Fruit fly (Drosophila melanogaster) whole organism, prepupa: ENCODE results near the gene Shmt.
A peak's percentile ranks its signal among the peaks of the same experiment; 100 is the strongest.

Source experiments
- CG10669 ChIP-seq: fragments of 200-800 bp; sonication (Bioruptor generic); optimal IDR thresholded peaks from 3 replicates; lab custom pipeline; 2018; ENCODE audit warnings: missing biosample characterization, mild to moderate bottlenecking, missing genetic modification characterization, moderate library complexity
- CG11294 ChIP-seq: fragments of 200-800 bp; sonication (Bioruptor generic); IDR thresholded peaks from 2 replicates; pipeline ENCODE4 v1.3.6; 2022; ENCODE audit warnings: missing biosample characterization, missing genetic modification characterization
- CG11762 ChIP-seq: fragments of 200-800 bp; sonication (Bioruptor generic); optimal IDR thresholded peaks from 3 replicates; lab custom pipeline; 2016; ENCODE audit warnings: missing biosample characterization, missing genetic modification characterization; ENCODE audit not compliant: insufficient read depth
- CG11902 ChIP-seq: fragments of 200-800 bp; sonication (Bioruptor generic); optimal IDR thresholded peaks from 3 replicates; lab custom pipeline; 2016; ENCODE audit warnings: missing biosample characterization, missing genetic modification characterization
- CG15336 ChIP-seq: fragments of 200-800 bp; sonication (Bioruptor generic); IDR thresholded peaks from 2 replicates; pipeline ENCODE4 v1.3.6; 2022; ENCODE audit warnings: missing biosample characterization, missing genetic modification characterization
- CG3032 ChIP-seq: fragments of 200-800 bp; optimal IDR thresholded peaks from 2 replicates; lab custom pipeline; 2019; ENCODE audit warnings: missing biosample characterization, mild to moderate bottlenecking, missing genetic modification characterization, moderate library complexity
- CG32006 ChIP-seq: fragments of 200-800 bp; sonication (Bioruptor generic); optimal IDR thresholded peaks from 3 replicates; lab custom pipeline; 2017; ENCODE audit warnings: missing biosample characterization, mild to moderate bottlenecking, missing genetic modification characterization
- CG34406 ChIP-seq: fragments of 200-800 bp; sonication (Bioruptor generic); optimal IDR thresholded peaks from 3 replicates; lab custom pipeline; 2016; ENCODE audit warnings: missing biosample characterization, missing genetic modification characterization
- CG3919 ChIP-seq: fragments of 200-800 bp; sonication (Bioruptor generic); optimal IDR thresholded peaks from 3 replicates; lab custom pipeline; 2016; ENCODE audit warnings: missing biosample characterization, missing genetic modification characterization
- CG4318 ChIP-seq: fragments of 200-800 bp; sonication (Bioruptor generic); optimal IDR thresholded peaks from 3 replicates; lab custom pipeline; 2017; ENCODE audit warnings: missing biosample characterization, mild to moderate bottlenecking, missing genetic modification characterization
- CG6163 ChIP-seq: fragments of 200-800 bp; sonication (Bioruptor generic); IDR thresholded peaks from 3 replicates; pipeline ENCODE4 v1.3.6; 2022; ENCODE audit warnings: missing biosample characterization, missing genetic modification characterization
- CG6276 ChIP-seq: fragments of 200-800 bp; sonication (Bioruptor generic); optimal IDR thresholded peaks from 2 replicates; lab custom pipeline; 2017; ENCODE audit warnings: missing biosample characterization, mild to moderate bottlenecking, missing genetic modification characterization
- CG6792 ChIP-seq: fragments of 200-800 bp; sonication (Bioruptor generic); optimal IDR thresholded peaks from 3 replicates; lab custom pipeline; 2016; ENCODE audit warnings: missing biosample characterization, missing genetic modification characterization
- CG6808 ChIP-seq: fragments of 200-800 bp; sonication (Bioruptor generic); optimal IDR thresholded peaks from 3 replicates; lab custom pipeline; 2017; ENCODE audit warnings: missing biosample characterization, missing genetic modification characterization, mild to moderate bottlenecking, moderate library complexity, missing genetic modification reagents
- CG6854 ChIP-seq: fragments of 200-800 bp; sonication (Bioruptor generic); optimal IDR thresholded peaks from 2 replicates; lab custom pipeline; 2017; ENCODE audit warnings: missing biosample characterization, mild to moderate bottlenecking, missing genetic modification characterization
- CG7368 ChIP-seq: fragments of 200-800 bp; sonication (Bioruptor generic); optimal IDR thresholded peaks from 3 replicates; lab custom pipeline; 2016; ENCODE audit warnings: missing biosample characterization, missing genetic modification characterization
- CG8119 ChIP-seq: fragments of 200-800 bp; sonication (Bioruptor generic); IDR thresholded peaks from 3 replicates; pipeline ENCODE4 v1.3.6; 2022; ENCODE audit warnings: missing biosample characterization, missing genetic modification characterization
- CG8319 ChIP-seq: fragments of 200-800 bp; sonication (Bioruptor generic); optimal IDR thresholded peaks from 3 replicates; lab custom pipeline; 2016; ENCODE audit warnings: missing biosample characterization, missing genetic modification characterization
- CG9139 ChIP-seq: fragments of 200-800 bp; sonication (Bioruptor generic); optimal IDR thresholded peaks from 3 replicates; lab custom pipeline; 2017; ENCODE audit warnings: missing biosample characterization, mild to moderate bottlenecking, missing genetic modification characterization
- Eip75B ChIP-seq: fragments of 200-800 bp; sonication (Bioruptor generic); optimal IDR thresholded peaks from 3 replicates; lab custom pipeline; 2016; ENCODE audit warnings: missing biosample characterization, missing genetic modification characterization
- Eip78C ChIP-seq: fragments of 200-800 bp; sonication (Bioruptor generic); peaks from one replicate; lab custom pipeline; 2016; ENCODE audit warnings: missing biosample characterization, missing genetic modification characterization
- Eip93F ChIP-seq: fragments of 200-800 bp; sonication (Bioruptor generic); optimal IDR thresholded peaks from 2 replicates; lab custom pipeline; 2016; ENCODE audit warnings: missing biosample characterization, mild to moderate bottlenecking, missing genetic modification characterization
- Ets21C ChIP-seq: fragments of 200-800 bp; sonication (Bioruptor generic); optimal IDR thresholded peaks from 3 replicates; lab custom pipeline; 2016; ENCODE audit warnings: missing biosample characterization, missing genetic modification characterization
- Ets96B ChIP-seq: fragments of 200-800 bp; optimal IDR thresholded peaks from 2 replicates; lab custom pipeline; 2019; ENCODE audit warnings: missing biosample characterization, mild to moderate bottlenecking, missing genetic modification characterization, moderate library complexity
- Gug ChIP-seq: fragments of 200-800 bp; sonication (Bioruptor generic); IDR thresholded peaks from 2 replicates; pipeline ENCODE4 v1.3.6; 2022; ENCODE audit warnings: missing biosample characterization, missing genetic modification characterization
- Hr38 ChIP-seq: sonication (Bioruptor generic); optimal IDR thresholded peaks from 2 replicates; lab custom pipeline; 2016; ENCODE audit warnings: missing biosample characterization, missing genetic modification characterization
- Hr39 ChIP-seq: fragments of 200-800 bp; sonication (Bioruptor generic); optimal IDR thresholded peaks from 2 replicates; lab custom pipeline; 2016; ENCODE audit warnings: missing biosample characterization, missing genetic modification characterization
- Hr4 ChIP-seq: fragments of 200-800 bp; sonication (Bioruptor generic); optimal IDR thresholded peaks from 3 replicates; lab custom pipeline; 2016; ENCODE audit warnings: missing biosample characterization, missing genetic modification characterization
- Lpt ChIP-seq: fragments of 200-800 bp; sonication (Bioruptor generic); optimal IDR thresholded peaks from 3 replicates; lab custom pipeline; 2016; ENCODE audit warnings: missing biosample characterization, missing genetic modification characterization
- Smox ChIP-seq: fragments of 200-800 bp; sonication (Bioruptor generic); optimal IDR thresholded peaks from 3 replicates; lab custom pipeline; 2016; ENCODE audit warnings: missing biosample characterization, missing genetic modification characterization
- Sox14 ChIP-seq: fragments of 200-800 bp; sonication (Bioruptor generic); optimal IDR thresholded peaks from 3 replicates; lab custom pipeline; 2016; ENCODE audit warnings: missing biosample characterization, missing genetic modification characterization
- Sox15 ChIP-seq: fragments of 200-800 bp; sonication (Bioruptor generic); optimal IDR thresholded peaks from 3 replicates; lab custom pipeline; 2016; ENCODE audit warnings: missing biosample characterization, missing genetic modification characterization
- achi ChIP-seq: fragments of 200-800 bp; sonication (Bioruptor generic); optimal IDR thresholded peaks from 3 replicates; lab custom pipeline; 2016; ENCODE audit warnings: missing biosample characterization, missing genetic modification characterization
- acj6 ChIP-seq: fragments of 200-800 bp; sonication (Bioruptor generic); optimal IDR thresholded peaks from 3 replicates; lab custom pipeline; 2016; ENCODE audit warnings: missing biosample characterization, missing genetic modification characterization
- cyc ChIP-seq: fragments of 200-800 bp; sonication (Bioruptor generic); optimal IDR thresholded peaks from 3 replicates; lab custom pipeline; 2016; ENCODE audit warnings: missing biosample characterization, missing genetic modification characterization
- dac ChIP-seq: fragments of 200-800 bp; sonication (Bioruptor generic); optimal IDR thresholded peaks from 2 replicates; lab custom pipeline; 2017; ENCODE audit warnings: missing biosample characterization, mild to moderate bottlenecking, missing genetic modification characterization
- dsx ChIP-seq: fragments of 200-800 bp; optimal IDR thresholded peaks from 3 replicates; lab custom pipeline; 2019; ENCODE audit warnings: missing biosample characterization, mild to moderate bottlenecking, missing genetic modification characterization, moderate library complexity; ENCODE audit not compliant: poor library complexity, severe bottlenecking
- eg ChIP-seq: fragments of 200-800 bp; sonication (Bioruptor generic); IDR thresholded peaks from 3 replicates; pipeline ENCODE4 v1.3.6; 2022; ENCODE audit warnings: missing biosample characterization, missing genetic modification characterization
- fd59A ChIP-seq: fragments of 200-800 bp; sonication (Bioruptor generic); optimal IDR thresholded peaks from 2 replicates; lab custom pipeline; 2017; ENCODE audit warnings: missing biosample characterization, mild to moderate bottlenecking, missing genetic modification characterization, missing genetic modification reagents
- fd85E ChIP-seq: fragments of 200-800 bp; sonication (Bioruptor generic); optimal IDR thresholded peaks from 3 replicates; lab custom pipeline; 2016; ENCODE audit warnings: missing biosample characterization, missing genetic modification characterization
- lz ChIP-seq: fragments of 200-800 bp; sonication (Bioruptor generic); optimal IDR thresholded peaks from 3 replicates; lab custom pipeline; 2016; ENCODE audit warnings: missing biosample characterization, missing genetic modification characterization
- net ChIP-seq: fragments of 200-800 bp; sonication (Bioruptor generic); optimal IDR thresholded peaks from 3 replicates; lab custom pipeline; 2016; ENCODE audit warnings: missing biosample characterization, missing genetic modification characterization
- pdm3 ChIP-seq: fragments of 200-800 bp; sonication (Bioruptor generic); optimal IDR thresholded peaks from 3 replicates; lab custom pipeline; 2016; ENCODE audit warnings: missing biosample characterization, missing genetic modification characterization
- salr ChIP-seq, 2 experiments: fragments of 200-800 bp; sonication (Bioruptor generic); optimal IDR thresholded peaks; 3 replicates each; lab custom pipeline; 2016 to 2018; ENCODE audit warnings: missing biosample characterization in 2 of 2, missing genetic modification characterization in 2 of 2, mild to moderate bottlenecking in 1 of 2
- svp ChIP-seq: fragments of 200-800 bp; sonication (Bioruptor generic); peaks from one replicate; lab custom pipeline; 2016; ENCODE audit warnings: missing biosample characterization, missing genetic modification characterization
- topi ChIP-seq: fragments of 200-800 bp; sonication (Bioruptor generic); optimal IDR thresholded peaks from 3 replicates; lab custom pipeline; 2016; ENCODE audit warnings: missing biosample characterization, missing genetic modification characterization
- vri ChIP-seq: fragments of 200-800 bp; sonication (Bioruptor generic); optimal IDR thresholded peaks from 3 replicates; lab custom pipeline; 2016; ENCODE audit warnings: missing biosample characterization, mild to moderate bottlenecking, missing genetic modification characterization

Shmt gene

dm6 chrX:5918499-5919126 lies 2.0 kb upstream of the Shmt start (continued):
- TF ChIP-seq acj6 (GFP tag; lab: Kevin White, UChicago) (peak; percentile 100), pdm3 (GFP tag; lab: Kevin White, UChicago) (peak; percentile 100), fd85E (GFP tag; lab: Kevin White, UChicago) (peak; percentile 98), topi (GFP tag; lab: Kevin White, UChicago) (peak; percentile 99), CG8319 (GFP tag; lab: Kevin White, UChicago) (peak; percentile 99), CG7368 (GFP tag; lab: Kevin White, UChicago) (peak; percentile 100), net (GFP tag; lab: Kevin White, UChicago) (peak; percentile 99), CG8119 (GFP tag; lab: Robert Waterston, UW) (peak; percentile 99), Smox (peak; percentile 99), CG4318 (GFP tag; lab: Kevin White, UChicago) (peak; percentile 99), svp (GFP tag; lab: Kevin White, UChicago) (peak; percentile 100), dsx (GFP tag; lab: Kevin White, UChicago) (peak; percentile 98), CG15336 (GFP tag; lab: Robert Waterston, UW) (peak; percentile 99), vri (GFP tag; lab: Kevin White, UChicago) (peak; percentile 99), CG3032 (tag; lab: Kevin White, UChicago) (peak; percentile 99), cyc (peak; percentile 99), CG6854 (GFP tag; lab: Kevin White, UChicago) (peak; percentile 99), CG3919 (GFP tag; lab: Kevin White, UChicago) (peak; percentile 100), Eip75B (GFP tag; lab: Kevin White, UChicago) (peak; percentile 100), eg (GFP tag; lab: Robert Waterston, UW) (peak; percentile 100), CG32006 (GFP tag; lab: Kevin White, UChicago) (peak; percentile 100), Sox14 (GFP tag; lab: Kevin White, UChicago) (peak; percentile 100), CG6808 (GFP tag; lab: Kevin White, UChicago) (peak; percentile 99), CG6163 (GFP tag; lab: Robert Waterston, UW) (peak; percentile 100), Ets96B (peak; percentile 99), Gug (GFP tag; lab: Robert Waterston, UW) (peak; percentile 99), CG11902 (peak; percentile 100), CG6792 (GFP tag; lab: Kevin White, UChicago) (peak; percentile 100), CG11294 (GFP tag; lab: Robert Waterston, UW) (peak; percentile 99), CG34406 (GFP tag; lab: Kevin White, UChicago) (peak; percentile 99), salr (GFP tag; optimal IDR thresholded peaks at IDR 0.05; lab: Kevin White, UChicago) (peak; percentile 99), lz (GFP tag; lab: Kevin White, UChicago) (peak; percentile 100), Hr39 (GFP tag; lab: Kevin White, UChicago) (peak; percentile 99), CG9139 (GFP tag; lab: Kevin White, UChicago) (peak; percentile 99), CG10669 (peak; percentile 99), Hr4 (GFP tag; lab: Kevin White, UChicago) (peak; percentile 100), Lpt (GFP tag; lab: Kevin White, UChicago) (peak; percentile 100)

dm6 chrX:5917310-5917988 lies 852 bp upstream of the Shmt start:
- TF ChIP-seq Hr38 (GFP tag; lab: Kevin White, UChicago) (no peak), CG8119 (GFP tag; lab: Robert Waterston, UW) (peak; percentile 49; the same call in 1 of the 3 replicates), CG6792 (GFP tag; lab: Kevin White, UChicago) (no peak), CG34406 (GFP tag; lab: Kevin White, UChicago) (peak; percentile 4), CG15336 (GFP tag; lab: Robert Waterston, UW) (peak; percentile 50), Eip93F (GFP tag; lab: Kevin White, UChicago) (no peak), CG10669 (no peak), CG11762 (GFP tag; lab: Kevin White, UChicago) (no peak), Sox15 (no peak), eg (GFP tag; lab: Robert Waterston, UW) (peak; percentile 67; the same call in 2 of the 3 replicates), Gug (GFP tag; lab: Robert Waterston, UW) (no peak), CG6808 (GFP tag; lab: Kevin White, UChicago) (no peak), Eip78C (GFP tag; lab: Kevin White, UChicago) (peak; percentile 28), dac (GFP tag; lab: Kevin White, UChicago) (no peak), dsx (GFP tag; lab: Kevin White, UChicago) (no peak), CG6276 (peak; percentile 38), fd59A (GFP tag; lab: Kevin White, UChicago) (no peak), Ets21C (no peak), achi (GFP tag; lab: Kevin White, UChicago) (no peak), Lpt (GFP tag; lab: Kevin White, UChicago) (no peak), CG6163 (GFP tag; lab: Robert Waterston, UW) (peak; percentile 27; the same call in 1 of the 3 replicates), vri (GFP tag; lab: Kevin White, UChicago) (peak; percentile 9)
